Worm (Caenorhabditis elegans): ENCODE measurements around the gene Y38F1A.7.

- TF ChIP-seq snpc-4 (tag; optimal IDR thresholded peaks at IDR 0.05), result no peak
- TF ChIP-seq alr-1 (tag; optimal IDR thresholded peaks at IDR 0.05), result no peak
Observed at ce11 chrII:12994009-12994788, 3.4 kb downstream of the Y38F1A.7 start.

Measured in whole organism, L2 larva.